Worm (Caenorhabditis elegans): ENCODE results near the gene arx-4.

DNA sequence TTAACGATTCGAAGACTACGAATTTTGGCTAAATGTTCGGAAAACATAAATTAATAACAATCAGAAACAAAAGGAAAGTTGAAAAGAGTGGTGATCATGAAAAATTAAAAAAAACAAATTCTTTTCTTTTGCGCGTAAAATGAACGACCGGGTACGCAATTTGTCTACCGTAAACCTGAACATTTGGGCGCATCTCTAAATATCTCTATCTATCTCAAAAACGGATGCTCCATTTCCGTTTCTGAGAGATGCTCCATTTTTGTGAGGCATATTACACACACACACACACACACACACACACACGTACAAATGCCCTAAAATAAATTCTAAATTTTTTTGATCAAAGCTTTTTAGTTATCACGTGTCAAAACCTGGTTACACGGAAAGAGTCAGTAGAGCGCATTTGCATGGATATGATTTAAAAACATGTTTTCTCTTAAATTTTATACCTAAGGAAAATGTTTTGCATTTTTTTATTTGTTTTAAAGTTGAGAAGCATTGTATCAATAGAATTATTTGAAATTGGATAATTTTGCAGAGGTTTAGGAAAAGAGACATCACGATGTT lies 27.0 kb downstream of the arx-4 start:
- TF ChIP-seq ztf-11 (tag; optimal IDR thresholded peaks at IDR 0.05) (no peak), T26A8.4 (GFP tag; IDR thresholded peaks at IDR 0.05) (no peak), zag-1 (tag; optimal IDR thresholded peaks at IDR 0.05) (no peak), skn-1 (tag; optimal IDR thresholded peaks at IDR 0.05) (no peak), pqm-1 (tag; optimal IDR thresholded peaks at IDR 0.05) (no peak), fkh-10 (GFP tag; optimal IDR thresholded peaks at IDR 0.05) (no peak), ZK546.5 (tag; optimal IDR thresholded peaks at IDR 0.05) (no peak), fos-1 (tag; optimal IDR thresholded peaks at IDR 0.05) (no peak), F44E2.7 (GFP tag; IDR thresholded peaks at IDR 0.05) (no peak), nhr-237 (tag; optimal IDR thresholded peaks at IDR 0.05) (no peak), ama-1 (optimal IDR thresholded peaks at IDR 0.05) (no peak)
